Fruit fly (Drosophila melanogaster): ENCODE data around the gene CG34250.

The CG34250 gene

DNA sequence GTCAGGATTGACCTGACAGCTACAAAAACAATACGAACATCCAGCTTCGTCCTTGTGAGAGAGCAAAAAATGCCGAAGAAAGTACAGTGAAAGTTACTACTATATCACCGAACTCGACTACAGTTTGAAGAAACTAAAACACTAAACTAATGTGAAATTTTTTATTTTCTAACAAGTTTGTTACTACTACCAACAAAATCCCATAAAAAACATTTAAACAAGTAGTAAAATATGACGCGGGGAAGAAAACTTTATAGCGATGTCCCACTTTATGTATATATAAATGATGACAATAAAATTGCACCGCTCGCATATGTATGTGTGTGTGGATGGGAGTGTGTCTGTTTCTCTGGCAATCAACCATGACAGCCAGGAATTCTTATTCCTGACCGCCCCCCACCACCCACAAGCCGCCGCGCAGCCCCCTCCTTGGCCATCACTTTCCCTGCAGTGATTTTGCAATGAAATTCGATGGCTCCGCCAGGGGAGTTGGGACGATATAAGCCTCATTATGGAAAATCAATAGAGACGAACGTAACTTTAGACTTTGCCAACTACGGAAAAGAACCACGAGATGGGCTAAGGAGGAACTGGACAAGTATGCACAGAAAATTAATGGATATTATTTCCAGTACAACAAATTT, 14.5 kb upstream of the CG34250 start (continued):
- TF ChIP-seq CG17612 (GFP tag; IDR thresholded peaks at IDR 0.05): no peak
- TF ChIP-seq dmrt11E (tag; optimal IDR thresholded peaks at IDR 0.05): no peak
- TF ChIP-seq CG10565 (GFP tag; optimal IDR thresholded peaks at IDR 0.05): no peak
- no peak for TF ChIP-seq caup (GFP tag; optimal IDR thresholded peaks at IDR 0.05; ENCODE audit: severe bottlenecking)
- TF ChIP-seq sima (GFP tag; optimal IDR thresholded peaks at IDR 0.05): no peak
- TF ChIP-seq CG7357 (GFP tag; IDR thresholded peaks at IDR 0.05): no peak
- no peak for TF ChIP-seq Asciz (GFP tag; optimal IDR thresholded peaks at IDR 0.05)
- no peak for TF ChIP-seq nom (GFP tag; optimal IDR thresholded peaks at IDR 0.05)
- TF ChIP-seq dan (GFP tag; IDR thresholded peaks at IDR 0.05): no peak
- peak; percentile 0 for TF ChIP-seq unpg (GFP tag; optimal IDR thresholded peaks at IDR 0.05)
- TF ChIP-seq ranshi (GFP tag; IDR thresholded peaks at IDR 0.05): peak; percentile 45; the same call in 1 of the 2 replicates
- TF ChIP-seq HLH54F (GFP tag; optimal IDR thresholded peaks at IDR 0.05): no peak
- no peak for TF ChIP-seq CG32532 (GFP tag; IDR thresholded peaks at IDR 0.05)
- peak; percentile 33 for TF ChIP-seq grau (tag; optimal IDR thresholded peaks at IDR 0.05)
- TF ChIP-seq HHEX (GFP tag; optimal IDR thresholded peaks at IDR 0.05): no peak
- no peak for TF ChIP-seq ci (GFP tag; IDR thresholded peaks at IDR 0.05)
- TF ChIP-seq sens-2 (GFP tag; IDR thresholded peaks at IDR 0.05): no peak
- TF ChIP-seq Side (GFP tag; optimal IDR thresholded peaks at IDR 0.05): no peak
- no peak for TF ChIP-seq sna (GFP tag; IDR thresholded peaks at IDR 0.05; ENCODE audit: partially characterized antibody)
- TF ChIP-seq her (GFP tag; optimal IDR thresholded peaks at IDR 0.05): no peak
- TF ChIP-seq CG34422 (GFP tag; IDR thresholded peaks at IDR 0.05): no peak
- TF ChIP-seq onecut (GFP tag; IDR thresholded peaks at IDR 0.05): peak; percentile 77
- TF ChIP-seq Trl (optimal IDR thresholded peaks at IDR 0.05): no peak
- TF ChIP-seq Trl (GFP tag; optimal IDR thresholded peaks at IDR 0.05): no peak
- no peak for TF ChIP-seq Hr39 (optimal IDR thresholded peaks at IDR 0.05)
- 0 out of 3 replicates have a peak, but pooled peaks have one; percentile 9 for TF ChIP-seq CG17361 (GFP tag; IDR thresholded peaks at IDR 0.05)
- peak; percentile 52; the same call in 1 of the 2 replicates for TF ChIP-seq CG14441 (GFP tag; IDR thresholded peaks at IDR 0.05)
- TF ChIP-seq CG4328 (GFP tag; optimal IDR thresholded peaks at IDR 0.05): no peak
- no peak for TF ChIP-seq cwo (GFP tag; optimal IDR thresholded peaks at IDR 0.05)
- TF ChIP-seq CG6765 (GFP tag; optimal IDR thresholded peaks at IDR 0.05): no peak
- no peak for TF ChIP-seq BEAF-32 (GFP tag; optimal IDR thresholded peaks at IDR 0.05)
- TF ChIP-seq tio (GFP tag; optimal IDR thresholded peaks at IDR 0.05): no peak
- TF ChIP-seq sim (GFP tag; IDR thresholded peaks at IDR 0.05): no peak
- no peak for TF ChIP-seq CG17829 (tag; optimal IDR thresholded peaks at IDR 0.05)
- TF ChIP-seq CG10321 (GFP tag; IDR thresholded peaks at IDR 0.05): no peak
- no peak for TF ChIP-seq CG31365 (tag; optimal IDR thresholded peaks at IDR 0.05)
- no peak for TF ChIP-seq yki (optimal IDR thresholded peaks at IDR 0.05)
- TF ChIP-seq CG42726 (GFP tag; IDR thresholded peaks at IDR 0.05; ENCODE audit: partially characterized antibody): no peak
- TF ChIP-seq HLH4C (GFP tag; IDR thresholded peaks at IDR 0.05; ENCODE audit: partially characterized antibody): no peak
- no peak for TF ChIP-seq CG1024 (GFP tag; IDR thresholded peaks at IDR 0.05)
- TF ChIP-seq CG8290 (GFP tag; optimal IDR thresholded peaks at IDR 0.05): no peak
- TF ChIP-seq CG8290 (tag; optimal IDR thresholded peaks at IDR 0.05): no peak
- TF ChIP-seq CG13424 (tag; optimal IDR thresholded peaks at IDR 0.05): no peak
- TF ChIP-seq CG16815 (GFP tag; optimal IDR thresholded peaks at IDR 0.05): no peak
- TF ChIP-seq crp (GFP tag; optimal IDR thresholded peaks at IDR 0.05): no peak
- no peak for TF ChIP-seq CG11695 (GFP tag; IDR thresholded peaks at IDR 0.05)
- no peak for TF ChIP-seq CG12219 (GFP tag; optimal IDR thresholded peaks at IDR 0.05)
- no peak for TF ChIP-seq Elba2 (GFP tag; optimal IDR thresholded peaks at IDR 0.05)
- TF ChIP-seq CHES-1-like (GFP tag; optimal IDR thresholded peaks at IDR 0.05): no peak
- no peak for TF ChIP-seq Six4 (GFP tag; optimal IDR thresholded peaks at IDR 0.05)
- TF ChIP-seq trh (GFP tag; optimal IDR thresholded peaks at IDR 0.05): no peak
